Fruit fly (Drosophila melanogaster) whole organism, embryonic: ENCODE measurements around the gene CG3916.

Experiments used
- ATbp ChIP-seq: fragments of 200-800 bp; sonication (Bioruptor generic); optimal IDR thresholded peaks from 2 replicates; lab custom pipeline; 2017; ENCODE audit warnings: missing biosample characterization, mild to moderate bottlenecking, missing genetic modification characterization, missing genetic modification reagents
- CG15479 ChIP-seq: fragments of 200-800 bp; sonication (Bioruptor generic); optimal IDR thresholded peaks from 3 replicates; lab custom pipeline; 2019; ENCODE audit warnings: missing biosample characterization, mild to moderate bottlenecking, missing genetic modification characterization, moderate library complexity
- CG15601 ChIP-seq: fragments of 200-800 bp; sonication (Bioruptor generic); optimal IDR thresholded peaks from 3 replicates; lab custom pipeline; 2019; ENCODE audit warnings: missing biosample characterization, mild to moderate bottlenecking, missing genetic modification characterization, moderate library complexity
- CG15696 ChIP-seq: fragments of 200-800 bp; sonication (Bioruptor generic); optimal IDR thresholded peaks from 2 replicates; lab custom pipeline; 2019; ENCODE audit warnings: missing biosample characterization, mild to moderate bottlenecking, missing genetic modification characterization, moderate library complexity
- CG1603 ChIP-seq: fragments of 200-800 bp; sonication (Bioruptor generic); optimal IDR thresholded peaks from 2 replicates; lab custom pipeline; 2019; ENCODE audit warnings: missing biosample characterization, mild to moderate bottlenecking, missing genetic modification characterization, moderate library complexity
- CG17186 ChIP-seq: fragments of 200-800 bp; sonication (Bioruptor generic); optimal IDR thresholded peaks from 3 replicates; lab custom pipeline; 2017; ENCODE audit warnings: missing biosample characterization, missing genetic modification reagents, missing genetic modification characterization
- CG1792 ChIP-seq: fragments of 200-800 bp; sonication (Bioruptor generic); optimal IDR thresholded peaks from 2 replicates; lab custom pipeline; 2016; ENCODE audit warnings: missing biosample characterization, missing genetic modification characterization
- CG2120 ChIP-seq: fragments of 200-800 bp; sonication (Bioruptor generic); optimal IDR thresholded peaks from 3 replicates; lab custom pipeline; 2016; ENCODE audit warnings: missing biosample characterization, missing genetic modification characterization
- CG2678 ChIP-seq: fragments of 200-800 bp; sonication (Bioruptor generic); optimal IDR thresholded peaks from 3 replicates; lab custom pipeline; 2019; ENCODE audit warnings: missing biosample characterization, mild to moderate bottlenecking, missing genetic modification characterization, moderate library complexity
- CG2712 ChIP-seq: fragments of 200-800 bp; optimal IDR thresholded peaks from 3 replicates; lab custom pipeline; 2019; ENCODE audit warnings: missing biosample characterization, mild to moderate bottlenecking, missing genetic modification characterization, moderate library complexity
- CG2875 ChIP-seq: fragments of 200-800 bp; sonication (Bioruptor generic); optimal IDR thresholded peaks from 2 replicates; lab custom pipeline; 2017; ENCODE audit warnings: missing biosample characterization, mild to moderate bottlenecking, missing genetic modification characterization, missing genetic modification reagents
- CG30020 ChIP-seq: fragments of 200-800 bp; optimal IDR thresholded peaks from 2 replicates; lab custom pipeline; 2019; ENCODE audit warnings: missing biosample characterization, mild to moderate bottlenecking, missing genetic modification characterization, moderate library complexity
- CG31441 ChIP-seq: fragments of 200-800 bp; sonication (Bioruptor generic); IDR thresholded peaks from 2 replicates; pipeline ENCODE4 v1.3.6; 2022; ENCODE audit warnings: missing biosample characterization, missing genetic modification characterization
- CG33557 ChIP-seq: fragments of 200-800 bp; sonication (Bioruptor generic); optimal IDR thresholded peaks from 2 replicates; lab custom pipeline; 2019; ENCODE audit warnings: missing biosample characterization, mild to moderate bottlenecking, missing genetic modification characterization, moderate library complexity
- CG3407 ChIP-seq: fragments of 200-800 bp; sonication (Bioruptor generic); optimal IDR thresholded peaks from 2 replicates; lab custom pipeline; 2018; ENCODE audit warnings: missing biosample characterization, mild to moderate bottlenecking, missing genetic modification characterization
- CG42726 ChIP-seq: fragments of 200-800 bp; sonication (Bioruptor generic); IDR thresholded peaks from 2 replicates; pipeline ENCODE4 v1.3.6; 2022; ENCODE audit warnings: missing biosample characterization, missing genetic modification characterization; ENCODE audit not compliant: partially characterized antibody
- CG4707 ChIP-seq: fragments of 200-800 bp; sonication (Bioruptor generic); optimal IDR thresholded peaks from 2 replicates; lab custom pipeline; 2018; ENCODE audit warnings: missing biosample characterization, mild to moderate bottlenecking, missing genetic modification characterization, moderate library complexity
- CG5180 ChIP-seq: fragments of 200-800 bp; sonication (Bioruptor generic); optimal IDR thresholded peaks from 3 replicates; lab custom pipeline; 2017; ENCODE audit warnings: missing biosample characterization, missing genetic modification characterization, mild to moderate bottlenecking, moderate library complexity, missing genetic modification reagents
- CG6175 ChIP-seq: fragments of 200-800 bp; sonication (Bioruptor generic); IDR thresholded peaks from 3 replicates; pipeline ENCODE4 v1.3.6; 2022; ENCODE audit warnings: missing biosample characterization, missing genetic modification characterization
- CG6272 ChIP-seq: fragments of 200-800 bp; sonication (Bioruptor generic); IDR thresholded peaks from 2 replicates; pipeline ENCODE4 v1.3.6; 2022; ENCODE audit warnings: missing biosample characterization, missing genetic modification characterization
- CG6689 ChIP-seq: fragments of 200-800 bp; sonication (Bioruptor generic); IDR thresholded peaks from 2 replicates; pipeline ENCODE4 v1.3.6; 2022; ENCODE audit warnings: missing biosample characterization, missing genetic modification characterization
- CG8359 ChIP-seq: fragments of 200-800 bp; sonication (Bioruptor generic); optimal IDR thresholded peaks from 2 replicates; lab custom pipeline; 2017; ENCODE audit warnings: missing biosample characterization, mild to moderate bottlenecking, missing genetic modification characterization, borderline replicate concordance
- CG9727 ChIP-seq: fragments of 200-800 bp; sonication (Bioruptor generic); optimal IDR thresholded peaks from 3 replicates; lab custom pipeline; 2017; ENCODE audit warnings: missing biosample characterization, mild to moderate bottlenecking, missing genetic modification characterization
- CkIIα-i1 ChIP-seq: fragments of 200-800 bp; sonication (Bioruptor generic); IDR thresholded peaks from 2 replicates; pipeline ENCODE4 v1.3.6; 2022; ENCODE audit warnings: missing biosample characterization, missing genetic modification characterization
- D ChIP-seq, 2 experiments: fragments of 200-800 bp in 1 of 2; fragments of >200 bp in 1 of 2; sonication (Bioruptor generic) in 1 of 2; optimal IDR thresholded peaks; 2 replicates in 1 of 2; 3 replicates in 1 of 2; lab custom pipeline; 2017; ENCODE audit warnings: mild to moderate bottlenecking in 1 of 2, missing biosample characterization in 1 of 2, missing genetic modification characterization in 1 of 2, missing genetic modification reagents in 1 of 2
- Kr ChIP-seq: fragments of 200-800 bp; sonication (Bioruptor generic); optimal IDR thresholded peaks from 2 replicates; lab custom pipeline; 2017; ENCODE audit warnings: missing biosample characterization, mild to moderate bottlenecking, missing genetic modification characterization
- Optix ChIP-seq: fragments of 200-800 bp; sonication (Bioruptor generic); IDR thresholded peaks from 3 replicates; pipeline ENCODE4 v1.3.6; 2022; ENCODE audit warnings: missing biosample characterization, missing genetic modification characterization
- Scr ChIP-seq: fragments of 200-800 bp; sonication (Bioruptor generic); IDR thresholded peaks from 2 replicates; pipeline ENCODE4 v1.3.6; 2022; ENCODE audit warnings: missing biosample characterization, missing genetic modification characterization; ENCODE audit not compliant: partially characterized antibody
- Sox100B ChIP-seq: fragments of 200-800 bp; sonication (Bioruptor generic); optimal IDR thresholded peaks from 3 replicates; lab custom pipeline; 2018; ENCODE audit warnings: missing biosample characterization, mild to moderate bottlenecking, missing genetic modification characterization
- Spps ChIP-seq: fragments of 200-800 bp; sonication (Bioruptor generic); optimal IDR thresholded peaks from 2 replicates; lab custom pipeline; 2018; ENCODE audit warnings: missing biosample characterization, mild to moderate bottlenecking, missing genetic modification characterization
- Xrp1 ChIP-seq: fragments of 200-800 bp; sonication (Bioruptor generic); IDR thresholded peaks from 2 replicates; pipeline ENCODE4 v1.3.6; 2022; ENCODE audit warnings: missing biosample characterization, missing genetic modification characterization
- ac ChIP-seq: fragments of 200-800 bp; sonication (Bioruptor generic); optimal IDR thresholded peaks from 3 replicates; lab custom pipeline; 2017; ENCODE audit warnings: missing biosample characterization, mild to moderate bottlenecking, missing genetic modification characterization
- bbx ChIP-seq: fragments of 200-800 bp; sonication (Bioruptor generic); IDR thresholded peaks from 2 replicates; pipeline ENCODE4 v1.3.6; 2022; ENCODE audit warnings: missing biosample characterization, missing genetic modification characterization; ENCODE audit not compliant: partially characterized antibody
- bsh ChIP-seq, 2 experiments: fragments of 200-800 bp; sonication (Bioruptor generic); optimal IDR thresholded peaks; 2 replicates each; lab custom pipeline; 2017 to 2018; ENCODE audit warnings: mild to moderate bottlenecking in 2 of 2, missing biosample characterization in 2 of 2, missing genetic modification characterization in 2 of 2, moderate library complexity in 1 of 2
- cad ChIP-seq: fragments of >200 bp; optimal IDR thresholded peaks from 2 replicates; lab custom pipeline; 2017; ENCODE audit warnings: missing biosample characterization, missing genetic modification characterization
- dmrt11E ChIP-seq: fragments of 200-800 bp; sonication (Bioruptor generic); optimal IDR thresholded peaks from 3 replicates; lab custom pipeline; 2018; ENCODE audit warnings: missing biosample characterization, mild to moderate bottlenecking, missing genetic modification characterization, moderate library complexity
- esg ChIP-seq: fragments of 200-800 bp; sonication (Bioruptor generic); conservative IDR thresholded peaks from 2 replicates; pipeline ENCODE4 v1.3.6; 2022; ENCODE audit warnings: missing biosample characterization, missing genetic modification characterization
- fd64A ChIP-seq: fragments of 200-800 bp; sonication (Bioruptor generic); optimal IDR thresholded peaks from 3 replicates; lab custom pipeline; 2018; ENCODE audit warnings: missing biosample characterization, mild to moderate bottlenecking, missing genetic modification characterization
- kah ChIP-seq: fragments of 200-800 bp; sonication (Bioruptor generic); optimal IDR thresholded peaks from 2 replicates; lab custom pipeline; 2018; ENCODE audit warnings: missing biosample characterization, mild to moderate bottlenecking, missing genetic modification characterization
- odd ChIP-seq: fragments of 200-800 bp; sonication (Bioruptor generic); optimal IDR thresholded peaks from 2 replicates; lab custom pipeline; 2017; ENCODE audit warnings: missing biosample characterization, mild to moderate bottlenecking, missing genetic modification characterization
- org-1 ChIP-seq: fragments of 200-800 bp; sonication (Bioruptor generic); optimal IDR thresholded peaks from 2 replicates; lab custom pipeline; 2017; ENCODE audit warnings: missing biosample characterization, missing genetic modification characterization
- sd ChIP-seq: fragments of 200-800 bp; sonication (Bioruptor generic); optimal IDR thresholded peaks from 3 replicates; lab custom pipeline; 2018; ENCODE audit warnings: missing biosample characterization, mild to moderate bottlenecking, missing genetic modification characterization, moderate library complexity
- sens ChIP-seq: fragments of 200-800 bp; sonication (Bioruptor generic); peaks from one replicate; lab custom pipeline; 2016; ENCODE audit warnings: missing biosample characterization, missing genetic modification characterization
- tin ChIP-seq: fragments of 200-800 bp; sonication (Bioruptor generic); optimal IDR thresholded peaks from 3 replicates; lab custom pipeline; 2016; ENCODE audit warnings: missing biosample characterization, missing genetic modification characterization
- tll ChIP-seq, 2 experiments: fragments of 200-800 bp in 1 of 2; fragments of >200 bp in 1 of 2; sonication (Bioruptor generic) in 1 of 2; optimal IDR thresholded peaks; 2 replicates each; lab custom pipeline; 2017 to 2019; ENCODE audit warnings: missing biosample characterization in 2 of 2, missing genetic modification characterization in 2 of 2, mild to moderate bottlenecking in 1 of 2, moderate library complexity in 1 of 2
- wek ChIP-seq: fragments of 200-800 bp; sonication (Bioruptor generic); optimal IDR thresholded peaks from 3 replicates; lab custom pipeline; 2018; ENCODE audit warnings: missing biosample characterization, mild to moderate bottlenecking, missing genetic modification characterization, moderate library complexity
- zen ChIP-seq: fragments of 200-800 bp; sonication (Bioruptor generic); optimal IDR thresholded peaks from 3 replicates; lab custom pipeline; 2018; ENCODE audit warnings: missing biosample characterization, mild to moderate bottlenecking, missing genetic modification characterization, moderate library complexity

Gene CG3916

DNA sequence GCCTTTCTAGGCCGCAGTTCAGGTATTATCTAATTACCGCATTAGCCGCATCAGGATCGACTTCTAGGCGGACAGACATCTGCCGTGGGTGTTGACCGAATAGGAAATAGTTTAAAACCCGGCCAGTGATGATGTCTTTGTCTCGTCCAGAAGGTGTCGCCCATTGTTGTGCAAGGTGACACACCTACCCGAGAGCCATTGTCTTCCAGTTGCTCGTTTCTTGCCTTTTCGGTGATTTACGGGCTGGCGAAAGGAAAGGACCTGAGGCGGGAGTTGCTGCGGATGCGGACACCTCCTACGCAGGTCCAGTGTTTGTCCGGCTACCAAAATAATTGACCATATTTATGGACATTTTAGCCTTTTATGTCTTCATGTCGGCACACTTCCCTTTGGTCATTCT lies 19.0 kb downstream of the CG3916 start:
- peak; percentile 61 for TF ChIP-seq zen (tag; lab: Kevin White, UChicago)
- TF ChIP-seq cad (GFP tag; lab: Kevin White, UChicago) = peak; percentile 83
- TF ChIP-seq CG17186 (GFP tag; lab: Kevin White, UChicago) = no peak
- TF ChIP-seq org-1 (GFP tag; lab: Kevin White, UChicago) = no peak
- TF ChIP-seq tll (GFP tag; optimal IDR thresholded peaks at IDR 0.05; lab: Kevin White, UChicago) = peak in 1 of 2 experiments; percentile 93
- TF ChIP-seq CG6175 (GFP tag; lab: Robert Waterston, UW) = no peak
- TF ChIP-seq D (optimal IDR thresholded peaks at IDR 0.05; lab: Kevin White, UChicago) = peak; percentile 92
- TF ChIP-seq D (GFP tag; optimal IDR thresholded peaks at IDR 0.05; lab: Kevin White, UChicago) = no peak
- peak; percentile 5 for TF ChIP-seq Kr (GFP tag; lab: Kevin White, UChicago)

DNA sequence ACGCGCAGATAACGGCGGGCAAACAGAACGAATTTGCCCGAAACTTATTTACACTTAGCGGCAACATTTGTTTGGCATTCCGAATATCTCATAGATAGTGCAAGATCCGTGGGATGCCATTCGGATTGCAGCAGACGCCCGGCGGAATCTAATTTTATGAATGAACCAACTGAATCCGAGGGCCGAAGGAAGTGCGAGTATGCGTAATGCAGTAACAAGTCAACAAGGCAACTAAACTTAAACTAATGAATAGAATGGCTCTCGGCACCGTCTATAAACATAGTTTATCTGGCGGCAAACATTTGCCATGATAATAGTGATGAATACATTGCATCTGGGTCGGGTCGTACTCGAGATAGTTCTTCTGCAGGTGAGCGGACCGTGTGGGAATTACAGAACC lies 21.0 kb downstream of the CG3916 start:
- TF ChIP-seq CG1792 (GFP tag; lab: Kevin White, UChicago) (no peak), Spps (tag; lab: Kevin White, UChicago) (no peak), CG5180 (GFP tag; lab: Kevin White, UChicago) (peak; percentile 18), fd64A (GFP tag; lab: Kevin White, UChicago) (peak; percentile 8), CkIIα-i1 (GFP tag; lab: Robert Waterston, UW) (no peak), kah (GFP tag; lab: Kevin White, UChicago) (no peak), CG6689 (GFP tag; lab: Robert Waterston, UW) (no peak), ATbp (peak; percentile 60), CG33557 (GFP tag; lab: Kevin White, UChicago) (peak; percentile 4), CG6272 (GFP tag; lab: Robert Waterston, UW) (no peak), CG9727 (GFP tag; lab: Kevin White, UChicago) (no peak), CG15696 (tag; lab: Kevin White, UChicago) (peak; percentile 25), dmrt11E (peak; percentile 20), sens (GFP tag; lab: Kevin White, UChicago) (peak; percentile 71), CG4707 (GFP tag; lab: Kevin White, UChicago) (no peak), Sox100B (GFP tag; lab: Kevin White, UChicago) (peak; percentile 8), Xrp1 (GFP tag; lab: Robert Waterston, UW) (0 out of 2 replicates have a peak, but pooled peaks have one; percentile 15), wek (GFP tag; lab: Kevin White, UChicago) (peak; percentile 42), odd (GFP tag; lab: Kevin White, UChicago) (peak; percentile 19), CG2712 (tag; lab: Kevin White, UChicago) (no peak), CG15479 (peak; percentile 53), CG2875 (GFP tag; lab: Kevin White, UChicago) (peak; percentile 4), sd (tag; lab: Kevin White, UChicago) (peak; percentile 18), tin (GFP tag; lab: Kevin White, UChicago) (no peak), Scr (GFP tag; lab: Robert Waterston, UW) (no peak), ac (GFP tag; lab: Kevin White, UChicago) (peak; percentile 5), CG30020 (no peak), tll (GFP tag; optimal IDR thresholded peaks at IDR 0.05; lab: Kevin White, UChicago) (peak in 1 of 2 experiments; percentile 8), CG8359 (GFP tag; lab: Kevin White, UChicago) (peak; percentile 12), CG3407 (peak; percentile 36), CG31441 (GFP tag; lab: Robert Waterston, UW) (peak; percentile 18; the same call in 1 of the 2 replicates), CG2678 (peak; percentile 26), CG42726 (no peak), CG2120 (GFP tag; lab: Kevin White, UChicago) (no peak), bbx (GFP tag; lab: Robert Waterston, UW) (no peak), CG15601 (tag; lab: Kevin White, UChicago) (peak; percentile 45), CG1603 (peak; percentile 41), org-1 (GFP tag; lab: Kevin White, UChicago) (peak; percentile 22), Optix (GFP tag; lab: Robert Waterston, UW) (no peak), esg (GFP tag; lab: Robert Waterston, UW) (no peak), bsh (GFP tag; optimal IDR thresholded peaks at IDR 0.05; lab: Kevin White, UChicago) (peak in 1 of 2 experiments; percentile 19)
